Fruit fly (Drosophila melanogaster): ENCODE data around the gene CG7896.

DNA sequence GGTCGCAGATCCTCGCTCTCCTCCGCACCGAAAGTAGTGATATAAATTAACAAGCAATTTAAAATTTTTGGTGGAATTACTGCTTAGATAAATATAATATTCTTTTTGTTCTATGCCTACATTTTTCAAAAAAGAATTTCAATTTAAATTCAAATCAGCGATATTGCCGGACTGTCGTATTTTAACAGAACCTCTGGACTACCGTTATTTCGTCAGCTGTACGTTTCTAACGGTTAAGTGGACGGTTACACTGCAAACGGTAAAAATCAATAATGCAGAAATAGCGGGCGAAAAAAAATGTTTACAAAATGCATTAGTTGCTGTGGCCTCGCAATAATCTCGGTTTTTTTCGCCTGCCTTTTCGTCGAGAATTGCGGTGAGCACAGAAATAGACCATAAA, 17.1 kb downstream of the CG7896 start, which contains the start of gene Tace:
- TF ChIP-seq rn (GFP tag; IDR thresholded peaks at IDR 0.05) (no peak), CG8301 (tag; optimal IDR thresholded peaks at IDR 0.05) (no peak), CG14655 (GFP tag; optimal IDR thresholded peaks at IDR 0.05) (no peak), CG32121 (GFP tag; IDR thresholded peaks at IDR 0.05) (no peak), CG17806 (tag; optimal IDR thresholded peaks at IDR 0.05) (no peak), EcR (GFP tag; optimal IDR thresholded peaks at IDR 0.05) (no peak), CG12605 (GFP tag; IDR thresholded peaks at IDR 0.05) (no peak), Snoo (tag; optimal IDR thresholded peaks at IDR 0.05) (no peak), Pif1A (GFP tag; optimal IDR thresholded peaks at IDR 0.05) (no peak), Pif1B (GFP tag; optimal IDR thresholded peaks at IDR 0.05) (no peak), fd96Ca (GFP tag; IDR thresholded peaks at IDR 0.05) (no peak), CG4496 (GFP tag; IDR thresholded peaks at IDR 0.05) (no peak), CG8159 (tag; optimal IDR thresholded peaks at IDR 0.05) (no peak)

Measured in whole organism, pupa.